Fruit fly (Drosophila melanogaster): Measurements from ENCODE around the gene CG10237.
A peak's percentile ranks its signal among the peaks of the same experiment; 100 is the strongest.

CG10237 gene

DNA sequence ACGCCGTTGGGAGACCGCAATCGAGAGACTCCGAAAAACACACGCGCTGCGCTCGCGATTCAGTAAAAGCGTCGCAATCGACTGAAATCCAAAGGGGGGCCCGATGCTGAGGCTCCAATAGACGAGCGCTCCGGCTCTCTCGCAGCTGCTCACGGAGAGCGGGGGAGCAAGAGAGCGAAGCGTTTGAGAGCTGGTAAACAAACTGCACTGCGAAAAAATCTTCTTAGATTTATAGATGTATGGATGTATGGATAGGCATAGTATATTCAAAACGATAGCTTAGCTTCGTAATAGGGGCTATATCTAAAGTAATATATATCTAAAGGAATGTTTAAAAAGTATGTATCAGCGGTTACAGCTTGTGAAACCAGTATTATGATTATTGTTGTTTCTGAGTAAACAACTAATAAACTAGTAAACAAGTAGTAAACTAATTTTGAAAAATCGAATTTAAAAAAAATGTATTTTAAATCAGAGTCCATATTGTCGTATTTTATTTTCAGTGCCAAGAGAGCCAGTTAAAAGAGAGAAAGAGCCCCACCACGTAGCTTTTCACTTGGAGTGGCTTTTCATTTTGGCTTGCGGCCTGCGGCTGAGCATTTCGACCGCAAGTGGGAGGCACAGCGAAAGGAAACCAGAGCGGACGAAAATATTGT lies 18.9 kb downstream of the CG10237 start, which contains the start of the genes Alp12 and CG13085 (continued):
- peak; percentile 89 for TF ChIP-seq Poxn (GFP tag; IDR thresholded peaks at IDR 0.05)
- peak; percentile 88 for TF ChIP-seq CG2116 (GFP tag; optimal IDR thresholded peaks at IDR 0.05)
- peak; percentile 90 for TF ChIP-seq Nf-YB (GFP tag; optimal IDR thresholded peaks at IDR 0.05)
- peak; percentile 89 for TF ChIP-seq CG43689 (GFP tag; IDR thresholded peaks at IDR 0.05)
- TF ChIP-seq CG3726 (GFP tag; IDR thresholded peaks at IDR 0.05) = peak; percentile 92
- TF ChIP-seq PHDP (tag; optimal IDR thresholded peaks at IDR 0.05) = peak; percentile 98
- 0 out of 3 replicates have a peak, but pooled peaks have one; percentile 53 for TF ChIP-seq mld (GFP tag; IDR thresholded peaks at IDR 0.05; ENCODE audit: partially characterized antibody)
- peak; percentile 99 for TF ChIP-seq lab (GFP tag; optimal IDR thresholded peaks at IDR 0.05)
- peak; percentile 95 for TF ChIP-seq CG9215 (GFP tag; IDR thresholded peaks at IDR 0.05)
- TF ChIP-seq CG8089 (GFP tag; optimal IDR thresholded peaks at IDR 0.05) = peak; percentile 84
- TF ChIP-seq Myb (GFP tag; optimal IDR thresholded peaks at IDR 0.05) = peak; percentile 78
- peak; percentile 98 for TF ChIP-seq CG17385 (GFP tag; optimal IDR thresholded peaks at IDR 0.05)
- peak; percentile 91 for TF ChIP-seq CG3065 (GFP tag; optimal IDR thresholded peaks at IDR 0.05)
- peak; percentile 97 for TF ChIP-seq CG14710 (tag; optimal IDR thresholded peaks at IDR 0.05)
- TF ChIP-seq Drgx (GFP tag; IDR thresholded peaks at IDR 0.05) = peak; percentile 95
- TF ChIP-seq NC2β (GFP tag; optimal IDR thresholded peaks at IDR 0.05) = peak; percentile 91
- TF ChIP-seq CG2889 (GFP tag; IDR thresholded peaks at IDR 0.05) = peak; percentile 95
- TF ChIP-seq Fer3 (tag; optimal IDR thresholded peaks at IDR 0.05) = peak; percentile 97
- TF ChIP-seq CG7745 (tag; optimal IDR thresholded peaks at IDR 0.05) = peak; percentile 59
- TF ChIP-seq CG16813 (GFP tag; IDR thresholded peaks at IDR 0.05; ENCODE audit: partially characterized antibody) = no peak
- peak; percentile 94 for TF ChIP-seq cato (GFP tag; optimal IDR thresholded peaks at IDR 0.05; ENCODE audit: borderline replicate concordance)
- peak; percentile 99 for TF ChIP-seq CG18619 (GFP tag; optimal IDR thresholded peaks at IDR 0.05)
- TF ChIP-seq Mad (GFP tag; optimal IDR thresholded peaks at IDR 0.05) = peak; percentile 95
- peak; percentile 93 for TF ChIP-seq CG14667 (GFP tag; IDR thresholded peaks at IDR 0.05)
- peak; percentile 87 for TF ChIP-seq corto (GFP tag; optimal IDR thresholded peaks at IDR 0.05)
- peak; percentile 97 for TF ChIP-seq sob (GFP tag; IDR thresholded peaks at IDR 0.05)
- peak; percentile 98 for TF ChIP-seq wor (GFP tag; IDR thresholded peaks at IDR 0.05)
- TF ChIP-seq kah (GFP tag; optimal IDR thresholded peaks at IDR 0.05) = peak; percentile 93
- TF ChIP-seq ro (GFP tag; IDR thresholded peaks at IDR 0.05) = peak; percentile 93
- TF ChIP-seq psq (GFP tag; optimal IDR thresholded peaks at IDR 0.05) = peak; percentile 85
- TF ChIP-seq zen2 (GFP tag; IDR thresholded peaks at IDR 0.05; ENCODE audit: partially characterized antibody) = no peak
- peak; percentile 15; the same call in 1 of the 2 replicates for TF ChIP-seq tna (GFP tag; IDR thresholded peaks at IDR 0.05; ENCODE audit: partially characterized antibody)
- peak; percentile 91 for TF ChIP-seq CG31388 (GFP tag; optimal IDR thresholded peaks at IDR 0.05)
- peak; percentile 95 for TF ChIP-seq Six4 (GFP tag; optimal IDR thresholded peaks at IDR 0.05)
- TF ChIP-seq CG9876 (GFP tag; optimal IDR thresholded peaks at IDR 0.05) = peak; percentile 80
- TF ChIP-seq CG1602 (GFP tag; optimal IDR thresholded peaks at IDR 0.05) = peak; percentile 97
- TF ChIP-seq CG17829 (tag; optimal IDR thresholded peaks at IDR 0.05) = peak; percentile 98
- peak; percentile 48; the same call in 1 of the 2 replicates for TF ChIP-seq Bgb (GFP tag; IDR thresholded peaks at IDR 0.05; ENCODE audit: partially characterized antibody)
- TF ChIP-seq MESR4 (GFP tag; optimal IDR thresholded peaks at IDR 0.05) = peak; percentile 39
- peak; percentile 87 for TF ChIP-seq dimm (GFP tag; IDR thresholded peaks at IDR 0.05)
- TF ChIP-seq sisA (GFP tag; IDR thresholded peaks at IDR 0.05) = peak; percentile 95
- peak in 1 of 3 experiments; percentile 93 for TF ChIP-seq Stat92E (GFP tag; optimal IDR thresholded peaks at IDR 0.05)
- TF ChIP-seq p53 (GFP tag; optimal IDR thresholded peaks at IDR 0.05) = peak; percentile 86
- peak; percentile 100 for TF ChIP-seq CG10543 (GFP tag; optimal IDR thresholded peaks at IDR 0.05)
- TF ChIP-seq run (tag; optimal IDR thresholded peaks at IDR 0.05) = peak; percentile 98
- TF ChIP-seq CG15601 (tag; optimal IDR thresholded peaks at IDR 0.05) = peak; percentile 98
- peak; percentile 97 for TF ChIP-seq salm (tag; optimal IDR thresholded peaks at IDR 0.05)
- peak; percentile 84 for TF ChIP-seq NC2α (GFP tag; optimal IDR thresholded peaks at IDR 0.05)
- TF ChIP-seq Xbp1 (GFP tag; optimal IDR thresholded peaks at IDR 0.05) = peak; percentile 98
